Fruit fly (Drosophila melanogaster) whole organism, prepupa: Measurements from ENCODE around the gene CG14451.
"Not testable (repeated sequence)": the region's sequence is repeated elsewhere in the genome, so short reads cannot be mapped to it uniquely, and the experiment has no call there.

Experiments used
- Blimp-1 ChIP-seq: fragments of 200-800 bp; sonication (Bioruptor generic); optimal IDR thresholded peaks from 3 replicates; lab custom pipeline; 2017; ENCODE audit warnings: missing biosample characterization, missing genetic modification characterization, mild to moderate bottlenecking, moderate library complexity, missing genetic modification reagents
- CG10669 ChIP-seq: fragments of 200-800 bp; sonication (Bioruptor generic); optimal IDR thresholded peaks from 3 replicates; lab custom pipeline; 2018; ENCODE audit warnings: missing biosample characterization, mild to moderate bottlenecking, missing genetic modification characterization, moderate library complexity
- CG11294 ChIP-seq: fragments of 200-800 bp; sonication (Bioruptor generic); IDR thresholded peaks from 2 replicates; pipeline ENCODE4 v1.3.6; 2022; ENCODE audit warnings: missing biosample characterization, missing genetic modification characterization
- CG11762 ChIP-seq: fragments of 200-800 bp; sonication (Bioruptor generic); optimal IDR thresholded peaks from 3 replicates; lab custom pipeline; 2016; ENCODE audit warnings: missing biosample characterization, missing genetic modification characterization; ENCODE audit not compliant: insufficient read depth
- CG11902 ChIP-seq: fragments of 200-800 bp; sonication (Bioruptor generic); optimal IDR thresholded peaks from 3 replicates; lab custom pipeline; 2016; ENCODE audit warnings: missing biosample characterization, missing genetic modification characterization
- CG15336 ChIP-seq: fragments of 200-800 bp; sonication (Bioruptor generic); IDR thresholded peaks from 2 replicates; pipeline ENCODE4 v1.3.6; 2022; ENCODE audit warnings: missing biosample characterization, missing genetic modification characterization
- CG1621 ChIP-seq: fragments of 200-800 bp; sonication (Bioruptor generic); optimal IDR thresholded peaks from 3 replicates; lab custom pipeline; 2018; ENCODE audit warnings: missing biosample characterization, mild to moderate bottlenecking, missing genetic modification characterization
- CG31627 ChIP-seq: fragments of 200-800 bp; sonication (Bioruptor generic); optimal IDR thresholded peaks from 3 replicates; lab custom pipeline; 2016; ENCODE audit warnings: missing biosample characterization, missing genetic modification characterization
- CG3919 ChIP-seq: fragments of 200-800 bp; sonication (Bioruptor generic); optimal IDR thresholded peaks from 3 replicates; lab custom pipeline; 2016; ENCODE audit warnings: missing biosample characterization, missing genetic modification characterization
- CG6163 ChIP-seq: fragments of 200-800 bp; sonication (Bioruptor generic); IDR thresholded peaks from 3 replicates; pipeline ENCODE4 v1.3.6; 2022; ENCODE audit warnings: missing biosample characterization, missing genetic modification characterization
- CG6276 ChIP-seq: fragments of 200-800 bp; sonication (Bioruptor generic); optimal IDR thresholded peaks from 2 replicates; lab custom pipeline; 2017; ENCODE audit warnings: missing biosample characterization, mild to moderate bottlenecking, missing genetic modification characterization
- CG6808 ChIP-seq: fragments of 200-800 bp; sonication (Bioruptor generic); optimal IDR thresholded peaks from 3 replicates; lab custom pipeline; 2017; ENCODE audit warnings: missing biosample characterization, missing genetic modification characterization, mild to moderate bottlenecking, moderate library complexity, missing genetic modification reagents
- CG7368 ChIP-seq: fragments of 200-800 bp; sonication (Bioruptor generic); optimal IDR thresholded peaks from 3 replicates; lab custom pipeline; 2016; ENCODE audit warnings: missing biosample characterization, missing genetic modification characterization
- CG8632 ChIP-seq: fragments of 200-800 bp; sonication (Bioruptor generic); optimal IDR thresholded peaks from 3 replicates; lab custom pipeline; 2016; ENCODE audit warnings: missing biosample characterization, missing genetic modification characterization
- CG9139 ChIP-seq: fragments of 200-800 bp; sonication (Bioruptor generic); optimal IDR thresholded peaks from 3 replicates; lab custom pipeline; 2017; ENCODE audit warnings: missing biosample characterization, mild to moderate bottlenecking, missing genetic modification characterization
- Eip75B ChIP-seq: fragments of 200-800 bp; sonication (Bioruptor generic); optimal IDR thresholded peaks from 3 replicates; lab custom pipeline; 2016; ENCODE audit warnings: missing biosample characterization, missing genetic modification characterization
- Eip78C ChIP-seq: fragments of 200-800 bp; sonication (Bioruptor generic); peaks from one replicate; lab custom pipeline; 2016; ENCODE audit warnings: missing biosample characterization, missing genetic modification characterization
- Eip93F ChIP-seq: fragments of 200-800 bp; sonication (Bioruptor generic); optimal IDR thresholded peaks from 2 replicates; lab custom pipeline; 2016; ENCODE audit warnings: missing biosample characterization, mild to moderate bottlenecking, missing genetic modification characterization
- Ets21C ChIP-seq: fragments of 200-800 bp; sonication (Bioruptor generic); optimal IDR thresholded peaks from 3 replicates; lab custom pipeline; 2016; ENCODE audit warnings: missing biosample characterization, missing genetic modification characterization
- Ets96B ChIP-seq: fragments of 200-800 bp; optimal IDR thresholded peaks from 2 replicates; lab custom pipeline; 2019; ENCODE audit warnings: missing biosample characterization, mild to moderate bottlenecking, missing genetic modification characterization, moderate library complexity
- Gug ChIP-seq: fragments of 200-800 bp; sonication (Bioruptor generic); IDR thresholded peaks from 2 replicates; pipeline ENCODE4 v1.3.6; 2022; ENCODE audit warnings: missing biosample characterization, missing genetic modification characterization
- Hr38 ChIP-seq: sonication (Bioruptor generic); optimal IDR thresholded peaks from 2 replicates; lab custom pipeline; 2016; ENCODE audit warnings: missing biosample characterization, missing genetic modification characterization
- Hr39 ChIP-seq: fragments of 200-800 bp; sonication (Bioruptor generic); optimal IDR thresholded peaks from 2 replicates; lab custom pipeline; 2016; ENCODE audit warnings: missing biosample characterization, missing genetic modification characterization
- Hr4 ChIP-seq: fragments of 200-800 bp; sonication (Bioruptor generic); optimal IDR thresholded peaks from 3 replicates; lab custom pipeline; 2016; ENCODE audit warnings: missing biosample characterization, missing genetic modification characterization
- Lpt ChIP-seq: fragments of 200-800 bp; sonication (Bioruptor generic); optimal IDR thresholded peaks from 3 replicates; lab custom pipeline; 2016; ENCODE audit warnings: missing biosample characterization, missing genetic modification characterization
- OdsH ChIP-seq: fragments of 200-800 bp; sonication (Bioruptor generic); optimal IDR thresholded peaks from 3 replicates; lab custom pipeline; 2016; ENCODE audit warnings: missing biosample characterization, missing genetic modification characterization
- Sox102F ChIP-seq: fragments of 200-800 bp; sonication (Bioruptor generic); optimal IDR thresholded peaks from 2 replicates; lab custom pipeline; 2016; ENCODE audit warnings: missing biosample characterization, mild to moderate bottlenecking, missing genetic modification characterization
- Sox14 ChIP-seq: fragments of 200-800 bp; sonication (Bioruptor generic); optimal IDR thresholded peaks from 3 replicates; lab custom pipeline; 2016; ENCODE audit warnings: missing biosample characterization, missing genetic modification characterization
- achi ChIP-seq: fragments of 200-800 bp; sonication (Bioruptor generic); optimal IDR thresholded peaks from 3 replicates; lab custom pipeline; 2016; ENCODE audit warnings: missing biosample characterization, missing genetic modification characterization
- acj6 ChIP-seq: fragments of 200-800 bp; sonication (Bioruptor generic); optimal IDR thresholded peaks from 3 replicates; lab custom pipeline; 2016; ENCODE audit warnings: missing biosample characterization, missing genetic modification characterization
- cyc ChIP-seq: fragments of 200-800 bp; sonication (Bioruptor generic); optimal IDR thresholded peaks from 3 replicates; lab custom pipeline; 2016; ENCODE audit warnings: missing biosample characterization, missing genetic modification characterization
- dac ChIP-seq: fragments of 200-800 bp; sonication (Bioruptor generic); optimal IDR thresholded peaks from 2 replicates; lab custom pipeline; 2017; ENCODE audit warnings: missing biosample characterization, mild to moderate bottlenecking, missing genetic modification characterization
- dsx ChIP-seq: fragments of 200-800 bp; optimal IDR thresholded peaks from 3 replicates; lab custom pipeline; 2019; ENCODE audit warnings: missing biosample characterization, mild to moderate bottlenecking, missing genetic modification characterization, moderate library complexity; ENCODE audit not compliant: poor library complexity, severe bottlenecking
- esn ChIP-seq: fragments of 200-800 bp; sonication (Bioruptor generic); optimal IDR thresholded peaks from 2 replicates; lab custom pipeline; 2016; ENCODE audit warnings: missing biosample characterization, mild to moderate bottlenecking, missing genetic modification characterization, moderate library complexity
- fd59A ChIP-seq: fragments of 200-800 bp; sonication (Bioruptor generic); optimal IDR thresholded peaks from 2 replicates; lab custom pipeline; 2017; ENCODE audit warnings: missing biosample characterization, mild to moderate bottlenecking, missing genetic modification characterization, missing genetic modification reagents
- fd85E ChIP-seq: fragments of 200-800 bp; sonication (Bioruptor generic); optimal IDR thresholded peaks from 3 replicates; lab custom pipeline; 2016; ENCODE audit warnings: missing biosample characterization, missing genetic modification characterization
- fkh ChIP-seq: fragments of 200-800 bp; sonication (Bioruptor generic); optimal IDR thresholded peaks from 3 replicates; lab custom pipeline; 2017; ENCODE audit warnings: missing biosample characterization, mild to moderate bottlenecking, missing genetic modification characterization, moderate library complexity
- pdm3 ChIP-seq: fragments of 200-800 bp; sonication (Bioruptor generic); optimal IDR thresholded peaks from 3 replicates; lab custom pipeline; 2016; ENCODE audit warnings: missing biosample characterization, missing genetic modification characterization
- salr ChIP-seq, 2 experiments: fragments of 200-800 bp; sonication (Bioruptor generic); optimal IDR thresholded peaks; 3 replicates each; lab custom pipeline; 2016 to 2018; ENCODE audit warnings: missing biosample characterization in 2 of 2, missing genetic modification characterization in 2 of 2, mild to moderate bottlenecking in 1 of 2
- spab ChIP-seq: fragments of 200-800 bp; sonication (Bioruptor generic); optimal IDR thresholded peaks from 2 replicates; lab custom pipeline; 2017; ENCODE audit warnings: missing biosample characterization, mild to moderate bottlenecking, missing genetic modification characterization, missing genetic modification reagents
- ss ChIP-seq, 2 experiments: fragments of 200-800 bp; sonication (Bioruptor generic); optimal IDR thresholded peaks; 2 replicates in 1 of 2; 3 replicates in 1 of 2; lab custom pipeline; 2017 to 2018; ENCODE audit warnings: mild to moderate bottlenecking in 2 of 2, missing biosample characterization in 2 of 2, missing genetic modification characterization in 2 of 2, moderate library complexity in 1 of 2
- svp ChIP-seq: fragments of 200-800 bp; sonication (Bioruptor generic); peaks from one replicate; lab custom pipeline; 2016; ENCODE audit warnings: missing biosample characterization, missing genetic modification characterization
- topi ChIP-seq: fragments of 200-800 bp; sonication (Bioruptor generic); optimal IDR thresholded peaks from 3 replicates; lab custom pipeline; 2016; ENCODE audit warnings: missing biosample characterization, missing genetic modification characterization
- vri ChIP-seq: fragments of 200-800 bp; sonication (Bioruptor generic); optimal IDR thresholded peaks from 3 replicates; lab custom pipeline; 2016; ENCODE audit warnings: missing biosample characterization, mild to moderate bottlenecking, missing genetic modification characterization

The CG14451 gene

dm6 chr3L:22724046-22724771, 2.3 kb upstream of the CG14451 start:
- TF ChIP-seq CG1621 (peak; percentile 21), OdsH (GFP tag; lab: Kevin White, UChicago) (no peak), Eip78C (GFP tag; lab: Kevin White, UChicago) (peak; percentile 42)
- TF ChIP-seq, all 60 proteins: peak for 2

- not testable (repeated sequence) for TF ChIP-seq CG3919 (GFP tag; lab: Kevin White, UChicago); CG31627; dac (GFP tag; lab: Kevin White, UChicago)
Observed at dm6 chr3L:22720694-22721270, 1.1 kb downstream of the CG14451 start, which contains the start of gene mael. TSS of gene mael (plus strand) at chr3L:22721203.

DNA sequence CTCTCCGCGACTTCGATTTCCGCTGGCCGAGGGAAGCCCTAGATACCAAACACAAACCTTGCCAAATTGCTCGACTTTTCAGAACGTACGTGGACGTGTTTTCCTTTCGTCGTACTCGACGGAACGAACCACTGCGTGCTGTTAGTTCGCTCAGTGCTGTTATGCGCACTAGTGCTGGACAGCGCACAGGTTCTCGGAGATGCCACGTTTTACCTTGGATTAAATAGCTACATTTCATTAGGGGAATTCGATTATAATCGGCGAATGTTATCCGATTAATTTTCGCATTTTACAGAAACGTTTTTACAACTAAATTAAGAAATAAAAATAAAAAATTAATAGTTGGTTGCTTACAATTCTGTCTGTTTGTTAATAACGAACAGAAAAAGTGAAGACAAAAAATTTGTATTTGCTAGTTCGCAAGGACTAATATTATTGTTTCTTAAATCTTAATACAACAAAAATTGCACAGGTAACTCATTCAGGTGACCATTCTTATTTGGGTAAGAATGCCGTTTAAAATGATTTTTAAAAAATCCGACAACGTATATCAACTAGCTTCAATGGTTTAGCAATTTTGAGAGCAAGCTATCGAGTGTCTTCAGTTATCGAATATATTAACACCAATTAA, 4.6 kb downstream of the CG14451 start, which contains the start of the genes ArfGAP3 and CG32452:
TSS of gene ArfGAP3 (minus strand) at position 441 of the 631 bp plus-strand sequence.
TSS of gene CG32452 (plus strand) at position 592 of the 631 bp plus-strand sequence.
- TF ChIP-seq CG11762 (GFP tag; lab: Kevin White, UChicago) (peak; percentile 24), achi (peak; percentile 71), CG11294 (GFP tag; lab: Robert Waterston, UW) (no peak; the same call in 1 of the 2 replicates), CG8632 (peak; percentile 48), CG7368 (GFP tag; lab: Kevin White, UChicago) (peak; percentile 43), CG6276 (no peak), CG15336 (GFP tag; lab: Robert Waterston, UW) (no peak), Blimp-1 (GFP tag; lab: Kevin White, UChicago) (no peak), Ets96B (tag; lab: Kevin White, UChicago) (peak; percentile 52), Eip93F (peak; percentile 19), topi (GFP tag; lab: Kevin White, UChicago) (peak; percentile 67), esn (GFP tag; lab: Kevin White, UChicago) (peak; percentile 79), CG6808 (GFP tag; lab: Kevin White, UChicago) (no peak), acj6 (GFP tag; lab: Kevin White, UChicago) (peak; percentile 73), Lpt (GFP tag; lab: Kevin White, UChicago) (peak; percentile 38), salr (GFP tag; optimal IDR thresholded peaks at IDR 0.05; lab: Kevin White, UChicago) (peak in 1 of 2 experiments; percentile 70), pdm3 (GFP tag; lab: Kevin White, UChicago) (peak; percentile 80), Gug (GFP tag; lab: Robert Waterston, UW) (peak; percentile 63), CG10669 (GFP tag; lab: Kevin White, UChicago) (no peak), CG11902 (GFP tag; lab: Kevin White, UChicago) (peak; percentile 55), fkh (no peak), Eip75B (peak; percentile 79), Sox14 (GFP tag; lab: Kevin White, UChicago) (peak; percentile 54), dsx (peak; percentile 45), CG1621 (peak; percentile 50), Sox102F (GFP tag; lab: Kevin White, UChicago) (no peak), Ets21C (peak; percentile 54), svp (GFP tag; lab: Kevin White, UChicago) (no peak), dac (GFP tag; lab: Kevin White, UChicago) (no peak), CG9139 (GFP tag; lab: Kevin White, UChicago) (no peak), Hr38 (GFP tag; lab: Kevin White, UChicago) (no peak), spab (GFP tag; lab: Kevin White, UChicago) (no peak), Hr4 (GFP tag; lab: Kevin White, UChicago) (peak; percentile 76), vri (GFP tag; lab: Kevin White, UChicago) (no peak), CG6163 (GFP tag; lab: Robert Waterston, UW) (peak; percentile 78), fd85E (no peak), cyc (peak; percentile 68), ss (GFP tag; optimal IDR thresholded peaks at IDR 0.05; lab: Kevin White, UChicago) (no peak), Hr39 (GFP tag; lab: Kevin White, UChicago) (peak; percentile 71), fd59A (GFP tag; lab: Kevin White, UChicago) (peak; percentile 6)
